Fruit fly (Drosophila melanogaster) whole organism, embryonic: ENCODE measurements around the gene CG6345.

Source experiments
- CG10267 ChIP-seq: fragments of 200-800 bp; sonication (Bioruptor generic); optimal IDR thresholded peaks from 2 replicates; lab custom pipeline; 2018; ENCODE audit warnings: missing biosample characterization, mild to moderate bottlenecking, missing genetic modification characterization, moderate library complexity
- CG11723 ChIP-seq: fragments of 200-800 bp; sonication (Bioruptor generic); optimal IDR thresholded peaks from 2 replicates; lab custom pipeline; 2017; ENCODE audit warnings: missing biosample characterization, mild to moderate bottlenecking, missing genetic modification characterization
- CG12299 ChIP-seq: fragments of 200-800 bp; sonication (Bioruptor generic); optimal IDR thresholded peaks from 2 replicates; lab custom pipeline; 2018; ENCODE audit warnings: missing biosample characterization, mild to moderate bottlenecking, missing genetic modification characterization
- CG13123 ChIP-seq: fragments of 200-800 bp; sonication (Bioruptor generic); optimal IDR thresholded peaks from 2 replicates; lab custom pipeline; 2016; ENCODE audit warnings: missing biosample characterization, missing genetic modification characterization
- CG15696 ChIP-seq: fragments of 200-800 bp; sonication (Bioruptor generic); optimal IDR thresholded peaks from 2 replicates; lab custom pipeline; 2019; ENCODE audit warnings: missing biosample characterization, mild to moderate bottlenecking, missing genetic modification characterization, moderate library complexity
- CG1647 ChIP-seq: fragments of 200-800 bp; sonication (Bioruptor generic); optimal IDR thresholded peaks from 3 replicates; lab custom pipeline; 2016; ENCODE audit warnings: missing biosample characterization, missing genetic modification characterization
- CG17385 ChIP-seq: fragments of 200-800 bp; sonication (Bioruptor generic); optimal IDR thresholded peaks from 3 replicates; lab custom pipeline; 2018; ENCODE audit warnings: missing biosample characterization, mild to moderate bottlenecking, missing genetic modification characterization
- CG1792 ChIP-seq: fragments of 200-800 bp; sonication (Bioruptor generic); optimal IDR thresholded peaks from 2 replicates; lab custom pipeline; 2016; ENCODE audit warnings: missing biosample characterization, missing genetic modification characterization
- CG30020 ChIP-seq: fragments of 200-800 bp; optimal IDR thresholded peaks from 2 replicates; lab custom pipeline; 2019; ENCODE audit warnings: missing biosample characterization, mild to moderate bottlenecking, missing genetic modification characterization, moderate library complexity
- CG3163 ChIP-seq: fragments of 200-800 bp; sonication (Bioruptor generic); optimal IDR thresholded peaks from 3 replicates; lab custom pipeline; 2016; ENCODE audit warnings: missing biosample characterization, missing genetic modification characterization
- CG34224 ChIP-seq: fragments of 200-800 bp; sonication (Bioruptor generic); IDR thresholded peaks from 3 replicates; pipeline ENCODE4 v1.3.6; 2022; ENCODE audit warnings: missing biosample characterization, missing genetic modification characterization; ENCODE audit not compliant: partially characterized antibody
- CG3847 ChIP-seq: fragments of 200-800 bp; sonication (Bioruptor generic); IDR thresholded peaks from 2 replicates; pipeline ENCODE4 v1.3.6; 2022; ENCODE audit warnings: missing biosample characterization, missing genetic modification characterization
- CG4854 ChIP-seq: fragments of 200-800 bp; sonication (Bioruptor generic); optimal IDR thresholded peaks from 2 replicates; lab custom pipeline; 2016; ENCODE audit warnings: missing biosample characterization, missing genetic modification characterization, inconsistent platforms
- CG7556 ChIP-seq: fragments of 200-800 bp; sonication (Bioruptor generic); optimal IDR thresholded peaks from 2 replicates; lab custom pipeline; 2017; ENCODE audit warnings: missing biosample characterization, mild to moderate bottlenecking, missing genetic modification characterization
- CG8290 ChIP-seq, 3 experiments: fragments of 200-800 bp; sonication (Bioruptor generic); optimal IDR thresholded peaks; 2 replicates each; lab custom pipeline; 2016 to 2019; ENCODE audit warnings: missing biosample characterization in 3 of 3, missing genetic modification characterization in 3 of 3, mild to moderate bottlenecking in 2 of 3, moderate library complexity in 1 of 3
- CG8359 ChIP-seq: fragments of 200-800 bp; sonication (Bioruptor generic); optimal IDR thresholded peaks from 2 replicates; lab custom pipeline; 2017; ENCODE audit warnings: missing biosample characterization, mild to moderate bottlenecking, missing genetic modification characterization, borderline replicate concordance
- CG8765 ChIP-seq: fragments of 200-800 bp; sonication (Bioruptor generic); IDR thresholded peaks from 2 replicates; pipeline ENCODE4 v1.3.6; 2022; ENCODE audit warnings: missing biosample characterization, missing genetic modification characterization
- CG8924 ChIP-seq: fragments of 200-800 bp; optimal IDR thresholded peaks from 3 replicates; lab custom pipeline; 2019; ENCODE audit warnings: missing biosample characterization, mild to moderate bottlenecking, missing genetic modification characterization, moderate library complexity
- CG9609 ChIP-seq: fragments of 200-800 bp; sonication (Bioruptor generic); optimal IDR thresholded peaks from 3 replicates; lab custom pipeline; 2016; ENCODE audit warnings: missing biosample characterization, missing genetic modification characterization
- CG9817 ChIP-seq: fragments of 200-800 bp; sonication (Bioruptor generic); optimal IDR thresholded peaks from 2 replicates; lab custom pipeline; 2018; ENCODE audit warnings: missing biosample characterization, mild to moderate bottlenecking, missing genetic modification characterization, moderate library complexity
- CG9876 ChIP-seq: fragments of 200-800 bp; sonication (Bioruptor generic); optimal IDR thresholded peaks from 2 replicates; lab custom pipeline; 2016; ENCODE audit warnings: missing biosample characterization, missing genetic modification characterization
- Camta ChIP-seq: fragments of 200-800 bp; sonication (Bioruptor generic); optimal IDR thresholded peaks from 2 replicates; lab custom pipeline; 2016; ENCODE audit warnings: missing biosample characterization, missing genetic modification characterization
- Dbx ChIP-seq: fragments of 200-800 bp; sonication (Bioruptor generic); IDR thresholded peaks from 3 replicates; pipeline ENCODE4 v1.3.6; 2022; ENCODE audit warnings: missing biosample characterization, missing genetic modification characterization
- Dll ChIP-seq: fragments of 200-800 bp; sonication (Bioruptor generic); IDR thresholded peaks from 4 replicates; pipeline ENCODE4 v1.3.6; 2022; ENCODE audit warnings: missing biosample characterization, missing genetic modification characterization; ENCODE audit not compliant: partially characterized antibody
- Eip74EF ChIP-seq, 2 experiments: fragments of 200-800 bp in 1 of 2; fragments of >200 bp in 1 of 2; sonication (Bioruptor generic) in 1 of 2; optimal IDR thresholded peaks; 2 replicates each; lab custom pipeline; 2017 to 2019; ENCODE audit warnings: missing biosample characterization in 2 of 2, missing genetic modification characterization in 2 of 2, mild to moderate bottlenecking in 1 of 2, moderate library complexity in 1 of 2
- Elba2 ChIP-seq: fragments of 200-800 bp; sonication (Bioruptor generic); optimal IDR thresholded peaks from 3 replicates; lab custom pipeline; 2016; ENCODE audit warnings: missing biosample characterization, missing genetic modification characterization
- Fer3 ChIP-seq: fragments of 200-800 bp; sonication (Bioruptor generic); optimal IDR thresholded peaks from 2 replicates; lab custom pipeline; 2018; ENCODE audit warnings: missing biosample characterization, mild to moderate bottlenecking, missing genetic modification characterization, moderate library complexity
- Lhr ChIP-seq: fragments of 200-800 bp; sonication (Bioruptor generic); optimal IDR thresholded peaks from 3 replicates; lab custom pipeline; 2017; ENCODE audit warnings: mild to moderate bottlenecking, missing biosample characterization, missing genetic modification reagents, missing genetic modification characterization
- Oaz ChIP-seq: fragments of 200-800 bp; sonication (Bioruptor generic); IDR thresholded peaks from 2 replicates; pipeline ENCODE4 v1.3.6; 2022; ENCODE audit warnings: missing biosample characterization, missing genetic modification characterization
- PHDP ChIP-seq: fragments of 200-800 bp; sonication (Bioruptor generic); optimal IDR thresholded peaks from 3 replicates; lab custom pipeline; 2018; ENCODE audit warnings: missing biosample characterization, mild to moderate bottlenecking, missing genetic modification characterization, moderate library complexity
- Usf ChIP-seq: fragments of 200-800 bp; sonication (Bioruptor generic); optimal IDR thresholded peaks from 2 replicates; lab custom pipeline; 2017; ENCODE audit warnings: missing genotype, missing biosample characterization, missing genetic modification characterization
- abd-A ChIP-seq: fragments of 200-800 bp; sonication (Bioruptor generic); optimal IDR thresholded peaks from 3 replicates; lab custom pipeline; 2019; ENCODE audit warnings: missing biosample characterization, mild to moderate bottlenecking, missing genetic modification characterization, moderate library complexity
- ase ChIP-seq: fragments of 200-800 bp; sonication (Bioruptor generic); IDR thresholded peaks from 3 replicates; pipeline ENCODE4 v1.3.6; 2022; ENCODE audit warnings: missing biosample characterization, missing genetic modification characterization
- bab2 ChIP-seq: fragments of 200-800 bp; sonication (Bioruptor generic); optimal IDR thresholded peaks from 2 replicates; lab custom pipeline; 2016; ENCODE audit warnings: missing biosample characterization, missing genetic modification characterization
- cas ChIP-seq: fragments of 200-800 bp; sonication (Bioruptor generic); IDR thresholded peaks from 2 replicates; pipeline ENCODE4 v1.3.6; 2022; ENCODE audit warnings: missing biosample characterization, missing genetic modification characterization
- croc ChIP-seq: fragments of 200-800 bp; sonication (Bioruptor generic); conservative IDR thresholded peaks from 3 replicates; pipeline ENCODE4 v1.3.6; 2022; ENCODE audit warnings: missing biosample characterization, missing genetic modification characterization
- ewg ChIP-seq: fragments of 200-800 bp; sonication (Bioruptor generic); optimal IDR thresholded peaks from 3 replicates; lab custom pipeline; 2017; ENCODE audit warnings: mild to moderate bottlenecking, missing biosample characterization, missing genetic modification reagents, missing genetic modification characterization
- fd64A ChIP-seq: fragments of 200-800 bp; sonication (Bioruptor generic); optimal IDR thresholded peaks from 3 replicates; lab custom pipeline; 2018; ENCODE audit warnings: missing biosample characterization, mild to moderate bottlenecking, missing genetic modification characterization
- gsb ChIP-seq: fragments of 200-800 bp; sonication (Bioruptor generic); IDR thresholded peaks from 2 replicates; pipeline ENCODE4 v1.3.6; 2022; ENCODE audit warnings: missing biosample characterization, missing genetic modification characterization
- jumu ChIP-seq: fragments of 200-800 bp; sonication (Bioruptor generic); optimal IDR thresholded peaks from 3 replicates; lab custom pipeline; 2016; ENCODE audit warnings: missing biosample characterization, missing genetic modification characterization
- lilli ChIP-seq: fragments of 200-800 bp; sonication (Bioruptor generic); optimal IDR thresholded peaks from 3 replicates; lab custom pipeline; 2016; ENCODE audit warnings: missing biosample characterization, missing genetic modification characterization
- mam ChIP-seq: fragments of 200-800 bp; sonication (Bioruptor generic); optimal IDR thresholded peaks from 3 replicates; lab custom pipeline; 2016; ENCODE audit warnings: missing biosample characterization, missing genetic modification characterization
- nerfin-1 ChIP-seq: fragments of 200-800 bp; sonication (Bioruptor generic); optimal IDR thresholded peaks from 3 replicates; lab custom pipeline; 2019; ENCODE audit warnings: missing biosample characterization, mild to moderate bottlenecking, missing genetic modification characterization, moderate library complexity
- shn ChIP-seq: fragments of 200-800 bp; sonication (Bioruptor generic); optimal IDR thresholded peaks from 3 replicates; lab custom pipeline; 2016; ENCODE audit warnings: missing biosample characterization, missing genetic modification characterization
- sima ChIP-seq: fragments of 200-800 bp; sonication (Bioruptor generic); optimal IDR thresholded peaks from 2 replicates; lab custom pipeline; 2016; ENCODE audit warnings: missing biosample characterization, missing genetic modification characterization
- slp2 ChIP-seq: fragments of 200-800 bp; sonication (Bioruptor generic); optimal IDR thresholded peaks from 2 replicates; lab custom pipeline; 2016; ENCODE audit warnings: missing biosample characterization, missing genetic modification characterization
- sob ChIP-seq: fragments of 200-800 bp; sonication (Bioruptor generic); IDR thresholded peaks from 2 replicates; pipeline ENCODE4 v1.3.6; 2022; ENCODE audit warnings: missing biosample characterization, missing genetic modification characterization
- tna ChIP-seq: fragments of 200-800 bp; sonication (Bioruptor generic); IDR thresholded peaks from 2 replicates; pipeline ENCODE4 v1.3.6; 2022; ENCODE audit warnings: missing biosample characterization, missing genetic modification characterization; ENCODE audit not compliant: partially characterized antibody
- yki ChIP-seq: fragments of >200 bp; optimal IDR thresholded peaks from 3 replicates; lab custom pipeline; 2018

Gene CG6345

dm6 chr3R:10412550-10413459 is 3.0 kb downstream of the CG6345 start, which contains the start of the genes Irp-1B and Rrp46 (continued):
- TF ChIP-seq CG30020 (tag; lab: Kevin White, UChicago) (no peak), bab2 (GFP tag; lab: Kevin White, UChicago) (no peak), Dbx (no peak), Dll (GFP tag; lab: Robert Waterston, UW) (peak; percentile 88), slp2 (GFP tag; lab: Kevin White, UChicago) (no peak), nerfin-1 (tag; lab: Kevin White, UChicago) (no peak), lilli (GFP tag; lab: Kevin White, UChicago) (peak; percentile 21), jumu (GFP tag; lab: Kevin White, UChicago) (no peak), ewg (GFP tag; lab: Kevin White, UChicago) (no peak), CG1647 (no peak), CG3847 (GFP tag; lab: Robert Waterston, UW) (no peak), CG9876 (no peak), sob (no peak), CG15696 (tag; lab: Kevin White, UChicago) (no peak), Fer3 (tag; lab: Kevin White, UChicago) (no peak), Elba2 (GFP tag; lab: Kevin White, UChicago) (no peak), CG9817 (tag; lab: Kevin White, UChicago) (no peak), Oaz (no peak), shn (GFP tag; lab: Kevin White, UChicago) (no peak), Eip74EF (GFP tag; optimal IDR thresholded peaks at IDR 0.05; lab: Kevin White, UChicago) (no peak), Camta (GFP tag; lab: Kevin White, UChicago) (no peak), gsb (GFP tag; lab: Robert Waterston, UW) (no peak), CG4854 (GFP tag; lab: Kevin White, UChicago) (no peak), CG8765 (no peak), CG9609 (no peak), mam (GFP tag; lab: Kevin White, UChicago) (no peak), CG8290 (GFP tag; optimal IDR thresholded peaks at IDR 0.05; lab: Kevin White, UChicago) (no peak), CG8290 (tag; optimal IDR thresholded peaks at IDR 0.05; lab: Kevin White, UChicago) (no peak), CG10267 (tag; lab: Kevin White, UChicago) (peak; percentile 6), Lhr (GFP tag; lab: Kevin White, UChicago) (no peak), tna (peak; percentile 99), CG11723 (GFP tag; lab: Kevin White, UChicago) (no peak), CG1792 (GFP tag; lab: Kevin White, UChicago) (no peak), CG3163 (GFP tag; lab: Kevin White, UChicago) (no peak), sima (GFP tag; lab: Kevin White, UChicago) (no peak), Usf (no peak), CG8924 (no peak), CG8359 (GFP tag; lab: Kevin White, UChicago) (no peak), CG13123 (no peak), croc (GFP tag; lab: Robert Waterston, UW) (no peak), ase (GFP tag; lab: Robert Waterston, UW) (no peak), CG7556 (GFP tag; lab: Kevin White, UChicago) (no peak), cas (no peak; the same call in 1 of the 2 replicates), CG17385 (GFP tag; lab: Kevin White, UChicago) (no peak), fd64A (GFP tag; lab: Kevin White, UChicago) (no peak), CG12299 (tag; lab: Kevin White, UChicago) (no peak), CG34224 (GFP tag; lab: Robert Waterston, UW) (peak; percentile 95), abd-A (tag; lab: Kevin White, UChicago) (no peak), PHDP (tag; lab: Kevin White, UChicago) (no peak), yki (no peak)
